Worm (Caenorhabditis elegans): Measurements from ENCODE around the gene cyp-33D3.

- TF ChIP-seq tbx-11 (GFP tag; IDR thresholded peaks at IDR 0.05) (no peak), ama-1 (optimal IDR thresholded peaks at IDR 0.05) (no peak), tbx-37 (GFP tag; conservative IDR thresholded peaks at IDR 0.05) (no peak), scrt-1 (GFP tag; IDR thresholded peaks at IDR 0.05) (no peak), pes-1 (GFP tag; IDR thresholded peaks at IDR 0.05) (no peak), flt-1 (GFP tag; IDR thresholded peaks at IDR 0.05) (no peak), hmbx-1 (tag; optimal IDR thresholded peaks at IDR 0.05) (no peak), ceh-36 (tag; optimal IDR thresholded peaks at IDR 0.05) (no peak), F13C5.2 (tag; optimal IDR thresholded peaks at IDR 0.05) (no peak), hnd-1 (tag; optimal IDR thresholded peaks at IDR 0.05) (no peak), ceh-13 (GFP tag; optimal IDR thresholded peaks at IDR 0.05) (no peak), aly-1 (tag; optimal IDR thresholded peaks at IDR 0.05) (no peak)
These were observed at the start of gene cyp-33D3 for ce11 chrV:18837125-18837524.

All from whole organism, early embryonic.